Comparison of ENCODE assay signal across 4 fruit fly cellular contexts in the genomic region with DNA sequence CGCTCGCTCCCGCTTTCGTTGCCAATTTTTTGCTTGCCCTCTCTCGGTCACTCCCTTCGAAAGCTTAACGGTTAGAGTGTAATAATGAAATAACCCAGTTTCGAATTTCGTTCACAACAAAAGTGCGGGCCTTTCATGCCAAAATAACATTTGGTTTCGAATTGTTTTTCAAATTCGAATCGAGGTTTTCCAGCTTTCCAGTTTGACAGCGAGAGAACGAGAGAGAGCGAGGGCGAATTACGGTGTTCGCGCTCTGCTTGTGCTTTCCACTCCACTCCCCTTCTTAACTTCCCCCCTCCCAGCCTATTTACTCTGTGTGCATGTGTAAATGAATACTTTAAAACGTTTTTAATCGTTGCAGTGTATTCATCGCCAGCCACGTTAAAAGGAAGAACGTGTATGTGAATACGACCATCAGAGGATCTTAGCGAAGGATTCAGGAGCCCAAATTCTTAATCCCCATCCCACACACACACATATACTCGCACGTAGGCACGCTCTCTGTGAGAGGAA.
TF ChIP-seq lines count a peak whose summit lies in the region.

No protein-coding gene starts in this region.

- TF ChIP-seq CTCF in whole organism, embryonic (GFP tag; optimal IDR thresholded peaks at IDR 0.05; lab: Kevin White, UChicago): no peak

TF ChIP-seq in whole organism, adult, 20 proteins besides CTCF, POLR2A, EP300 and RAD21:
- TF ChIP-seq pad (GFP tag; optimal IDR thresholded peaks at IDR 0.05; lab: Kevin White, UChicago) (peak; percentile 93), CG14711 (tag; optimal IDR thresholded peaks at IDR 0.05; lab: Kevin White, UChicago) (no peak)

TF ChIP-seq in whole organism, embryonic, 481 proteins besides CTCF, POLR2A, EP300 and RAD21:
- no peak for TF ChIP-seq pan (optimal IDR thresholded peaks at IDR 0.05; lab: Kevin White, UChicago)
- TF ChIP-seq pan (GFP tag; optimal IDR thresholded peaks at IDR 0.05 in 1 of 2, IDR thresholded peaks at IDR 0.05 in 1 of 2): no peak
- peak; percentile 25 for TF ChIP-seq Med (GFP tag; lab: Kevin White, UChicago)
- peak; percentile 53 for TF ChIP-seq cg (GFP tag; optimal IDR thresholded peaks at IDR 0.05; lab: Kevin White, UChicago)
- peak; percentile 70 to 91 for TF ChIP-seq Trl (optimal IDR thresholded peaks at IDR 0.05; lab: Kevin White, UChicago)
- no peak for TF ChIP-seq Trl (GFP tag; optimal IDR thresholded peaks at IDR 0.05; lab: Kevin White, UChicago)
- TF ChIP-seq shn (GFP tag; optimal IDR thresholded peaks at IDR 0.05; lab: Kevin White, UChicago): no peak
- peak; percentile 84 for TF ChIP-seq CG1832 (GFP tag; optimal IDR thresholded peaks at IDR 0.05; lab: Kevin White, UChicago)
- peak; percentile 51; the same call in 1 of the 3 replicates for TF ChIP-seq z (GFP tag; IDR thresholded peaks at IDR 0.05; lab: Robert Waterston, UW)
- TF ChIP-seq otp (GFP tag; IDR thresholded peaks at IDR 0.05; lab: Robert Waterston, UW): 0 out of 3 replicates have a peak, but pooled peaks have one; percentile 23
- TF ChIP-seq crol (GFP tag; IDR thresholded peaks at IDR 0.05; lab: Robert Waterston, UW): peak; percentile 94

TF ChIP-seq in whole organism, prepupa, 60 proteins besides CTCF, POLR2A, EP300 and RAD21:
- peak; percentile 35 for TF ChIP-seq Eip78C (GFP tag; lab: Kevin White, UChicago)
- no peak for TF ChIP-seq Ets21C (GFP tag; optimal IDR thresholded peaks at IDR 0.05; lab: Kevin White, UChicago)
- no peak for TF ChIP-seq dac (GFP tag; optimal IDR thresholded peaks at IDR 0.05; lab: Kevin White, UChicago)

TF ChIP-seq in whole organism, wandering third instar larva, 38 proteins besides CTCF, POLR2A, EP300 and RAD21:
- TF ChIP-seq Sp1 (GFP tag; optimal IDR thresholded peaks at IDR 0.05; lab: Kevin White, UChicago) (no peak), Dfd (GFP tag; optimal IDR thresholded peaks at IDR 0.05; lab: Kevin White, UChicago) (no peak), woc (GFP tag; optimal IDR thresholded peaks at IDR 0.05; lab: Kevin White, UChicago) (no peak), Rel (GFP tag; optimal IDR thresholded peaks at IDR 0.05; lab: Kevin White, UChicago) (no peak), Rel (tag; optimal IDR thresholded peaks at IDR 0.05; lab: Kevin White, UChicago) (peak; percentile 56), OdsH (GFP tag; optimal IDR thresholded peaks at IDR 0.05; lab: Kevin White, UChicago) (peak; percentile 31), sv (GFP tag; optimal IDR thresholded peaks at IDR 0.05; lab: Kevin White, UChicago) (no peak), jim (GFP tag; optimal IDR thresholded peaks at IDR 0.05; lab: Kevin White, UChicago) (no peak)
TF ChIP-seq in whole organism, wandering third instar larva: peak in this region for 2.
